Worm (Caenorhabditis elegans) whole organism, L1 larva: ENCODE measurements around the gene F21D9.4.

Source experiments
- C34B4.2 ChIP-seq: sonication (generic microtip); optimal IDR thresholded peaks from 2 replicates; lab custom pipeline; 2017; ENCODE audit warnings: mild to moderate bottlenecking, missing genetic modification characterization, missing compliant biosample characterization
- fos-1 ChIP-seq: fragments of 150-350 bp; optimal IDR thresholded peaks from 2 replicates; lab custom pipeline; 2014; ENCODE audit warnings: missing biosample characterization, missing genetic modification characterization
- lin-35 ChIP-seq, 2 experiments: fragments of 150-350 bp; optimal IDR thresholded peaks; 2 replicates each; lab custom pipeline; 2014; ENCODE audit warnings: missing biosample characterization in 2 of 2, missing genetic modification characterization in 2 of 2, missing genetic modification reagents in 2 of 2
- skn-1 ChIP-seq: fragments of 150-350 bp; optimal IDR thresholded peaks from 2 replicates; lab custom pipeline; 2014; ENCODE audit warnings: missing biosample characterization, missing genetic modification characterization

DNA sequence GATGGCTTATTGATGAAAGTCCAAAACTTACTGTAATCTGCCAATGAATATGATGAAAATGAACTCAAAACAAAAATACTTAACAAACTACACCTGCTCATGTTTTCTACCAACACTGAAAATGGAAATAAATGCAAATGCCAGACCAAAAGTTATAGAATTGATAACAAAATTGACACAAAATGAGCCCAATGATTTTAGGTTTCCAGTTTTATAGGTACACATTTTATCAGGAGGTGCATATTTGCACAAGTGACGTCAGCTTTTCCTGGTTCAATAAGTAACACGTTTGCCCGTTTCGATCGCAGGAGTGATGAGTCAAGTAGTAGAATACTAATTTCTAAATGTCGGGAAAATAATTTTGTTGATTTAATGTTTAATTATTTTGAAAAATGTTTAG is 43.1 kb downstream of the F21D9.4 start, which contains the start of gene F55C9.6:
- no peak for TF ChIP-seq fos-1 (tag; lab: Kevin White, UChicago)
- TF ChIP-seq lin-35 (GFP tag; optimal IDR thresholded peaks at IDR 0.05; lab: Kevin White, UChicago): no peak
- no peak for TF ChIP-seq C34B4.2 (tag; lab: Kevin White, UChicago)
- TF ChIP-seq skn-1 (tag; lab: Kevin White, UChicago): no peak
